Fruit fly (Drosophila melanogaster): ENCODE results near the gene Or65a.
A peak's percentile ranks its signal among the peaks of the same experiment; 100 is the strongest.

Or65a gene

dm6 chr3L:6364217-6364616 lies 43.8 kb downstream of the Or65a start (continued):
- TF ChIP-seq Blimp-1 (GFP tag; optimal IDR thresholded peaks at IDR 0.05) (no peak), CG31627 (GFP tag; optimal IDR thresholded peaks at IDR 0.05) (peak; percentile 41), CG10669 (GFP tag; optimal IDR thresholded peaks at IDR 0.05) (peak; percentile 61), CG32006 (GFP tag; optimal IDR thresholded peaks at IDR 0.05) (no peak), CG8119 (GFP tag; IDR thresholded peaks at IDR 0.05) (peak; percentile 23; the same call in 1 of the 3 replicates), vri (GFP tag; optimal IDR thresholded peaks at IDR 0.05) (peak; percentile 5), Eip93F (GFP tag; optimal IDR thresholded peaks at IDR 0.05) (no peak), Hr4 (GFP tag; optimal IDR thresholded peaks at IDR 0.05) (no peak), CG9139 (GFP tag; optimal IDR thresholded peaks at IDR 0.05) (peak; percentile 2), OdsH (GFP tag; optimal IDR thresholded peaks at IDR 0.05) (peak; percentile 39), Hr38 (GFP tag; optimal IDR thresholded peaks at IDR 0.05) (no peak), Sox15 (GFP tag; optimal IDR thresholded peaks at IDR 0.05) (no peak), Eip78C (GFP tag) (peak; percentile 83), svp (GFP tag) (peak; percentile 66), Gug (GFP tag; IDR thresholded peaks at IDR 0.05) (0 out of 2 replicates have a peak, but pooled peaks have one; percentile 12), fd85E (GFP tag; optimal IDR thresholded peaks at IDR 0.05) (no peak), CG3032 (tag; optimal IDR thresholded peaks at IDR 0.05) (peak; percentile 65)

DNA sequence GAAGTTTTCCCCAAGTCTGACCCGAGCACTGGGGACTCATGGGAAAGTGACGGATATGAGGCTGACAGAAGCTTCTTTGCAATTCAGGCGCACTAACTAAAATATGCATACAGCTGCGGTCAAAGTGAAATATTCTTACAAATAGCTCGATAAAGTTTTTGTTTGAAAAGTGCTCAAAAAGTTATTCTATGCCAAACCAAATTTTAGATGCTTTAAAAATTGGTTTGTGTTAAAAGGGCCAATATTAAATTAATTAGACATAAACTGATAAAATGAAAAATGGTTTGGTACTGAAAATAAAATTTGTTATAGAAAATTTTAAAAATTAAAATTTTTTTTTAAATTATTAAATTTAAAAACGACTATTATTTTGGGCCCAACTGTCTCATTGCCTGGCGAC lies 46.2 kb downstream of the Or65a start:
- TF ChIP-seq Ets96B (tag; optimal IDR thresholded peaks at IDR 0.05) (peak; percentile 44), CG10669 (GFP tag; optimal IDR thresholded peaks at IDR 0.05) (peak; percentile 35), spab (GFP tag; optimal IDR thresholded peaks at IDR 0.05) (peak; percentile 24), topi (GFP tag; optimal IDR thresholded peaks at IDR 0.05) (no peak)

DNA sequence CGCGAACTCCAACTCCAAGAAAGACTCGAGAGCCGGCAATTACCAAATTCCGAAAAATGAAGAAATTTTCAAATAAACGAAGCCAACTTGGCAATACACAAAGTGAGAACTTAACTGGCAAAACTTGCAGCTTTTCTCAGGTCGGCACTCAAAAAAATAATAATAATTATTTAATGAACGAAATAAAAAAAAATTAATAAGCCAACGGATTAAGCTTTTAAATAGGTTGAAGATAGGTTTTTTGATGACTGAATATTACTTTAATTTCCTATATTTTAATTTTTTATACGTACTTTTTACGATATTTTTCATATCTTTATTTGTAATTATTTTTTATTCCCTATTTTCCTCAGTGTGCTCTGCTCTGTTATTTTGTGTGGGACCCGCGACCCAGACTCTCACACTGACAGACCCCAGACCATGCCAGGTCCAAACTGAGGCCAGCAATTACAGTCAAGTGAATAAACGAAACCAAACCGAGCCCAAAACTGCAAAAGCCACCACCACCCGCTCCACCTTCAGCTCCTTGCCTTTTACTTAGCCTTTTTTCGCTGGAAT lies 49.3 kb downstream of the Or65a start:
- TF ChIP-seq svp (GFP tag) (peak; percentile 87), CG6854 (GFP tag; optimal IDR thresholded peaks at IDR 0.05) (no peak), CG32006 (GFP tag; optimal IDR thresholded peaks at IDR 0.05) (no peak), spab (GFP tag; optimal IDR thresholded peaks at IDR 0.05) (no peak), dsx (GFP tag; optimal IDR thresholded peaks at IDR 0.05; ENCODE audit: poor library complexity, severe bottlenecking) (no peak), achi (GFP tag; optimal IDR thresholded peaks at IDR 0.05) (peak; percentile 30), Sox102F (GFP tag; optimal IDR thresholded peaks at IDR 0.05) (peak; percentile 10), CG34406 (GFP tag; optimal IDR thresholded peaks at IDR 0.05) (peak; percentile 40), Met (GFP tag; optimal IDR thresholded peaks at IDR 0.05) (peak; percentile 37), Smox (GFP tag; optimal IDR thresholded peaks at IDR 0.05) (peak; percentile 47), vri (GFP tag; optimal IDR thresholded peaks at IDR 0.05) (peak; percentile 30), OdsH (GFP tag; optimal IDR thresholded peaks at IDR 0.05) (peak; percentile 22), fkh (GFP tag; optimal IDR thresholded peaks at IDR 0.05) (no peak), CG8632 (GFP tag; optimal IDR thresholded peaks at IDR 0.05) (peak; percentile 7), CG16779 (tag; optimal IDR thresholded peaks at IDR 0.05) (no peak), CG11902 (GFP tag; optimal IDR thresholded peaks at IDR 0.05) (no peak), CG31627 (GFP tag; optimal IDR thresholded peaks at IDR 0.05) (no peak), CG6808 (GFP tag; optimal IDR thresholded peaks at IDR 0.05) (no peak), CG11762 (GFP tag; optimal IDR thresholded peaks at IDR 0.05; ENCODE audit: insufficient read depth) (peak; percentile 20), Gug (GFP tag; IDR thresholded peaks at IDR 0.05) (no peak), acj6 (GFP tag; optimal IDR thresholded peaks at IDR 0.05) (peak; percentile 37), CG10669 (GFP tag; optimal IDR thresholded peaks at IDR 0.05) (no peak), Blimp-1 (GFP tag; optimal IDR thresholded peaks at IDR 0.05) (peak; percentile 19), CG8319 (GFP tag; optimal IDR thresholded peaks at IDR 0.05) (no peak), pdm3 (GFP tag; optimal IDR thresholded peaks at IDR 0.05) (no peak), CG10631 (GFP tag; optimal IDR thresholded peaks at IDR 0.05) (peak; percentile 26), cyc (GFP tag; optimal IDR thresholded peaks at IDR 0.05) (peak; percentile 51), Eip78C (GFP tag) (peak; percentile 79), CG3919 (GFP tag; optimal IDR thresholded peaks at IDR 0.05) (peak; percentile 31), CG6276 (GFP tag; optimal IDR thresholded peaks at IDR 0.05) (no peak), Ets96B (tag; optimal IDR thresholded peaks at IDR 0.05) (no peak), net (GFP tag; optimal IDR thresholded peaks at IDR 0.05) (no peak), esn (GFP tag; optimal IDR thresholded peaks at IDR 0.05) (peak; percentile 57), topi (GFP tag; optimal IDR thresholded peaks at IDR 0.05) (peak; percentile 54), Eip75B (GFP tag; optimal IDR thresholded peaks at IDR 0.05) (no peak), eg (GFP tag; IDR thresholded peaks at IDR 0.05) (no peak), CG9139 (GFP tag; optimal IDR thresholded peaks at IDR 0.05) (no peak), CG11294 (GFP tag; IDR thresholded peaks at IDR 0.05) (no peak), CG6163 (GFP tag; IDR thresholded peaks at IDR 0.05) (no peak), Sox15 (GFP tag; optimal IDR thresholded peaks at IDR 0.05) (no peak)
